Worm (Caenorhabditis elegans) whole organism, L1 larva: ENCODE measurements around the gene T04F8.8.
A peak's percentile ranks its signal among the peaks of the same experiment; 100 is the strongest.

ENCODE experiments used
- C04F5.9 ChIP-seq: sonication (generic microtip); optimal IDR thresholded peaks from 2 replicates; lab custom pipeline; 2016; ENCODE audit warnings: missing genetic modification characterization, missing compliant biosample characterization
- C34B4.2 ChIP-seq: sonication (generic microtip); optimal IDR thresholded peaks from 2 replicates; lab custom pipeline; 2017; ENCODE audit warnings: mild to moderate bottlenecking, missing genetic modification characterization, missing compliant biosample characterization
- blmp-1 ChIP-seq: fragments of 150-350 bp; optimal IDR thresholded peaks from 2 replicates; lab custom pipeline; 2014; ENCODE audit warnings: missing biosample characterization, missing genetic modification characterization
- ces-1 ChIP-seq: fragments of 150-350 bp; optimal IDR thresholded peaks from 2 replicates; lab custom pipeline; 2014; ENCODE audit warnings: missing biosample characterization, missing genetic modification reagents, missing genetic modification characterization
- dsc-1 ChIP-seq: sonication (generic microtip); optimal IDR thresholded peaks from 2 replicates; lab custom pipeline; 2016; ENCODE audit warnings: mild to moderate bottlenecking, missing genetic modification characterization, missing compliant biosample characterization
- efl-1 ChIP-seq, 4 experiments: fragments of 150-350 bp; optimal IDR thresholded peaks in 3 of 4; peaks in 1 of 4; 1 replicate in 1 of 4; 2 replicates in 3 of 4; lab custom pipeline; 2014; ENCODE audit warnings: missing biosample characterization in 2 of 4, missing genetic modification characterization in 2 of 4, missing genetic modification reagents in 2 of 4
- efl-3 ChIP-seq: fragments of 200-800 bp; sonication (Bioruptor generic); optimal IDR thresholded peaks from 2 replicates; lab custom pipeline; 2018; ENCODE audit warnings: mild to moderate bottlenecking, missing genetic modification characterization, missing compliant biosample characterization
- ets-5 ChIP-seq: fragments of 200-800 bp; sonication (Bioruptor generic); IDR thresholded peaks from 2 replicates; pipeline ENCODE4 v1.3.6; 2022; ENCODE audit warnings: missing genetic modification characterization, missing compliant biosample characterization
- fkh-10 ChIP-seq: sonication (generic microtip); optimal IDR thresholded peaks from 2 replicates; lab custom pipeline; 2017; ENCODE audit warnings: missing biosample characterization, missing genetic modification reagents, missing genetic modification characterization
- fos-1 ChIP-seq: fragments of 150-350 bp; optimal IDR thresholded peaks from 2 replicates; lab custom pipeline; 2014; ENCODE audit warnings: missing biosample characterization, missing genetic modification characterization
- hlh-17 ChIP-seq: fragments of 200-800 bp; sonication (Bioruptor generic); optimal IDR thresholded peaks from 2 replicates; lab custom pipeline; 2018; ENCODE audit warnings: missing genetic modification characterization, mild to moderate bottlenecking, missing compliant biosample characterization, moderate library complexity, borderline replicate concordance
- irx-1 ChIP-seq: sonication (generic microtip); optimal IDR thresholded peaks from 2 replicates; lab custom pipeline; 2016; ENCODE audit warnings: missing genetic modification characterization, missing compliant biosample characterization
- jun-1 ChIP-seq: fragments of 150-350 bp; optimal IDR thresholded peaks from 2 replicates; lab custom pipeline; 2014; ENCODE audit warnings: missing biosample characterization, missing genetic modification reagents, missing genetic modification characterization
- lin-14 ChIP-seq: fragments of 200-800 bp; sonication (Bioruptor generic); optimal IDR thresholded peaks from 2 replicates; lab custom pipeline; 2018; ENCODE audit warnings: mild to moderate bottlenecking, missing genetic modification characterization, moderate library complexity, missing compliant biosample characterization
- lin-15B ChIP-seq: fragments of 150-350 bp; sonication (generic microtip); optimal IDR thresholded peaks from 3 replicates; lab custom pipeline; 2014; ENCODE audit warnings: missing biosample characterization, missing genetic modification characterization
- lin-35 ChIP-seq, 2 experiments: fragments of 150-350 bp; optimal IDR thresholded peaks; 2 replicates each; lab custom pipeline; 2014; ENCODE audit warnings: missing biosample characterization in 2 of 2, missing genetic modification characterization in 2 of 2, missing genetic modification reagents in 2 of 2
- lin-39 ChIP-seq: fragments of 150-350 bp; optimal IDR thresholded peaks from 2 replicates; lab custom pipeline; 2014; ENCODE audit warnings: missing biosample characterization, missing genetic modification reagents, missing genetic modification characterization
- lir-3 ChIP-seq: sonication (generic microtip); optimal IDR thresholded peaks from 2 replicates; lab custom pipeline; 2016; ENCODE audit warnings: mild to moderate bottlenecking, missing genetic modification characterization, moderate library complexity, missing compliant biosample characterization; ENCODE audit not compliant: poor library complexity
- mdl-1 ChIP-seq, 2 experiments: fragments of 150-350 bp; optimal IDR thresholded peaks; 2 replicates each; lab custom pipeline; 2014 to 2017; ENCODE audit warnings: missing biosample characterization in 2 of 2, missing genetic modification characterization in 2 of 2, inconsistent platforms in 1 of 2
- mep-1 ChIP-seq: fragments of 150-350 bp; optimal IDR thresholded peaks from 2 replicates; lab custom pipeline; 2014; ENCODE audit warnings: missing biosample characterization, missing genetic modification characterization
- nhr-11 ChIP-seq: fragments of 150-350 bp; optimal IDR thresholded peaks from 2 replicates; lab custom pipeline; 2014; ENCODE audit warnings: missing biosample characterization, missing genetic modification characterization
- nhr-28 ChIP-seq: fragments of 150-350 bp; optimal IDR thresholded peaks from 2 replicates; lab custom pipeline; 2014; ENCODE audit warnings: missing biosample characterization, missing genetic modification characterization
- nhr-85 ChIP-seq: sonication (generic microtip); peaks from one replicate; lab custom pipeline; 2016; ENCODE audit warnings: missing genetic modification characterization, inconsistent platforms, missing compliant biosample characterization
- nhr-90 ChIP-seq: sonication (generic microtip); optimal IDR thresholded peaks from 2 replicates; lab custom pipeline; 2016; ENCODE audit warnings: mild to moderate bottlenecking, missing genetic modification characterization, missing compliant biosample characterization; ENCODE audit not compliant: poor library complexity
- rnt-1 ChIP-seq: sonication (generic microtip); optimal IDR thresholded peaks from 2 replicates; lab custom pipeline; 2016; ENCODE audit warnings: mild to moderate bottlenecking, missing genetic modification characterization, moderate library complexity, missing compliant biosample characterization
- skn-1 ChIP-seq: fragments of 150-350 bp; optimal IDR thresholded peaks from 2 replicates; lab custom pipeline; 2014; ENCODE audit warnings: missing biosample characterization, missing genetic modification characterization
- snpc-4 ChIP-seq: fragments of 150-350 bp; optimal IDR thresholded peaks from 2 replicates; lab custom pipeline; 2014; ENCODE audit warnings: missing biosample characterization, missing genetic modification characterization
- snu-23 ChIP-seq: sonication (generic microtip); optimal IDR thresholded peaks from 2 replicates; lab custom pipeline; 2016; ENCODE audit warnings: missing genetic modification characterization, missing compliant biosample characterization
- sox-4 ChIP-seq: sonication (generic microtip); optimal IDR thresholded peaks from 2 replicates; lab custom pipeline; 2016; ENCODE audit warnings: missing genetic modification characterization, missing compliant biosample characterization
- sup-37 ChIP-seq: fragments of 200-800 bp; sonication (Bioruptor generic); optimal IDR thresholded peaks from 2 replicates; lab custom pipeline; 2018; ENCODE audit warnings: mild to moderate bottlenecking, missing genetic modification characterization, missing compliant biosample characterization
- tbx-2 ChIP-seq: sonication (generic microtip); optimal IDR thresholded peaks from 2 replicates; lab custom pipeline; 2016; ENCODE audit warnings: missing genetic modification characterization, missing compliant biosample characterization
- unc-62 ChIP-seq: fragments of 150-350 bp; optimal IDR thresholded peaks from 2 replicates; lab custom pipeline; 2014; ENCODE audit warnings: missing biosample characterization, missing genetic modification reagents, missing genetic modification characterization
- zip-4 ChIP-seq: fragments of 200-800 bp; sonication (Bioruptor generic); optimal IDR thresholded peaks from 2 replicates; lab custom pipeline; 2018; ENCODE audit warnings: mild to moderate bottlenecking, missing genetic modification characterization, moderate library complexity, missing compliant biosample characterization
- ztf-4 ChIP-seq: fragments of 150-350 bp; optimal IDR thresholded peaks from 2 replicates; lab custom pipeline; 2014; ENCODE audit warnings: missing biosample characterization, missing genetic modification characterization

The T04F8.8 gene

DNA sequence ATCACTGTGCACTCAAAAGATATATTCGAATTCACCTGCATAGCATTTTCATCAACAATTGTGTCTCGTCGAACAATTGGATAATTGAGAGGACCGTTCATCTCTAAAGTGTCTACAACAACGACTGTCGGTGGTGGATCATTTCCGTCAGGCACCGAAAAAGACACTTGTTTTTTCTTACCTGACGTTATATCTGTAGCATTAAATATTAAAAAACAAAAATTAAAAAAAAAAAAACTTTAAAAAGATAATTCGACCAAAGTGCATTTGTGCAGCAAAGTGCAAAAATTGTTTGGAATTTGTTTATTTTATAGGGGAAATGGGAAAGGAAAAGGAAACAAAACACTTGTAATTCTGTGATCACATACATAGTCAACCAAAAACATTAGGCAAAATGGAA, 20.3 kb upstream of the T04F8.8 start, which contains the start of gene twk-44:
twk-44 (minus strand) TSS at position 101 of the 400 bp plus-strand sequence.
- TF ChIP-seq tbx-2 (no peak), hlh-17 (GFP tag; lab: Kevin White, UChicago) (no peak), snpc-4 (tag; lab: Kevin White, UChicago) (no peak), C34B4.2 (tag; lab: Kevin White, UChicago) (no peak), lin-39 (no peak), mdl-1 (tag; optimal IDR thresholded peaks at IDR 0.05; lab: Kevin White, UChicago) (no peak), irx-1 (tag; lab: Kevin White, UChicago) (no peak), zip-4 (no peak), snu-23 (no peak), nhr-85 (tag; lab: Kevin White, UChicago) (no peak), lin-35 (GFP tag; optimal IDR thresholded peaks at IDR 0.05; lab: Kevin White, UChicago) (no peak), dsc-1 (tag; lab: Kevin White, UChicago) (no peak), efl-3 (no peak), jun-1 (tag; lab: Kevin White, UChicago) (no peak)

DNA sequence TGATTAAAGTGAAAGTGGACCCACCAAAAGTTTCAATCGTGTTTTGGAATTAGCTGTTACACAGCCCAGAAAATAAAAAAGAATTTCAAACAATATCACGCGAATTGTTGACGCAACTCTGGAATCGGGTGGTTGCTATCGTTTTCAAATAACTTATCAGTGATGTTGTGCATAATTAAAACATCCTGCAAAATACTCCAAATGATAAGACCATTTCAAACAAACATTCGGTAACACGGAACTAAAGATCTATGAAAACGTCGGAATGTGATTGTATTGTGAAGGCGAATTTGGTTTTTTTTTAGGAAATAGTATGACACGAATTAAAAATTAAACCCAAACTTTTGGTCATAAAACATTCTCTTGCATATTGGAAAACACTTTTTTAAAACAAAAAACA, 18.7 kb upstream of the T04F8.8 start, which contains the start of gene spp-30:
spp-30 (minus strand) TSS at position 101 of the 400 bp plus-strand sequence.
- TF ChIP-seq sup-37 (GFP tag; lab: Kevin White, UChicago), result no peak
- no peak for TF ChIP-seq ztf-4 (tag; lab: Kevin White, UChicago)

DNA sequence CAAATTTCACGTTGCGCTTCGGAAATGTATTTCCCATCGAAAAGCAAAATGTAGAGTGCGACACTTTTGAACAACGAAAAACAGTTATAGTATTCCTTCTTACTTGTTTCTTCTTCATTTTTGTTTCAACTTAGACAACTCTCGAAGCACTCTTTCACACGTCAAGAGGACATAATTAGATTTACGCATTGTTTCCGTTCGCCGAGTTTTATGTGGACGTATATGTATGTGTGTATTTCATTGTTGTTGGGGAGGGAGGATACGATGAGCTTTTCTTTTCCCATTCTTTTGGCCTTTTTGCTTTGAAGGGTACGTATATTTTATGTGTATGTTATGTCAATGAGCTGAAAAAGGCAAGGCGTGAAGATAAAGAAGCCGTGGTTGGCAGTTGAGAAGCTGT, 16.8 kb upstream of the T04F8.8 start:
- TF ChIP-seq lin-14 (GFP tag; lab: Kevin White, UChicago), result peak; percentile 27
- TF ChIP-seq nhr-90 (tag; lab: Kevin White, UChicago), result no peak
- TF ChIP-seq fkh-10 (GFP tag; lab: Kevin White, UChicago), result peak; percentile 60
- TF ChIP-seq unc-62 (GFP tag; lab: Kevin White, UChicago), result no peak
- no peak for TF ChIP-seq sox-4 (tag; lab: Kevin White, UChicago)

DNA sequence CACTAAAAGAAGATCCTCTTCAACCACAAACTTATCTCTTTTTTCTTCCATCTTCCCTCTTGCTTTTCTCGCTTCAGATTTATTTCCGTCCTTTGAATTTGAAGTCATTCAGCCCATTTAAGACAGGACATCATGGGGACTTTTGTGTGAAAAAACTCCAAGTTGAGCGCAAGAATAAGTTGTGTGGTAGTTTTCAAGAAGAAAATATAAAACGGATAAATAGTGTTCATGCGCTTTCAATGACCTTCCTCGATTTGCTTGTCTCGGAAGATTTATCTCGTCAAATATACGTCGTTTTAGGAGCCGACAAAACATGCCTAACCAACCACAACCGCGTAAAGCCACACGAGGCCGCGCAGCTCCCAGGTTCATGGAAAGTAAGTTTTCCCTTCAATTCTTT, 15.2 kb upstream of the T04F8.8 start, which contains the start of gene sto-6:
sto-6 (plus strand) TSS at position 301 of the 400 bp plus-strand sequence.
- TF ChIP-seq mep-1 (no peak), nhr-85 (tag; lab: Kevin White, UChicago) (peak; percentile 24), fkh-10 (GFP tag; lab: Kevin White, UChicago) (no peak)

DNA sequence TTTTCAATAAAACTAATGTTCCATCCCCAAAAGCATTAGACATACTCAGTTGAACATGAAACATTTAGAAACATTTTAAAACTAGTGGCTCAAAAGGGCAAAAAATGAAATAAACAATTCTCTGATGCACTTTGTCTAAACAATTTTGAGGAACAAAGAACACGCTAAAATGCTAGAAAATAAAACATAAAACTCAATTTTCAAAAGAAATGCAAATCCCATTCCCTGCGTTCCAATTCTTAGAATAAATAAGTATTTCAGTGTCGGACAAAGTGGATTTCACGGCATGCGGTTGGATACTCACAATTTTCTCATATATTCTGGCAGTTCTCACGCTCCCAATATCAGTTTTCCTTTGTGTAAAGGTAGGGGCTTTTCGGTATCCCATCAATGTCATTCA, 14.0 kb upstream of the T04F8.8 start:
- TF ChIP-seq skn-1 (tag; lab: Kevin White, UChicago) (no peak), ets-5 (GFP tag; lab: Robert Waterston, UW) (no peak), ces-1 (GFP tag; lab: Kevin White, UChicago) (no peak), lin-15B (tag; lab: Kevin White, UChicago) (no peak), jun-1 (tag; lab: Kevin White, UChicago) (no peak), fos-1 (tag; lab: Kevin White, UChicago) (no peak), C04F5.9 (tag; lab: Kevin White, UChicago) (no peak), mdl-1 (tag; optimal IDR thresholded peaks at IDR 0.05; lab: Kevin White, UChicago) (no peak), efl-1 (optimal IDR thresholded peaks at IDR 0.05; lab: Kevin White, UChicago) (no peak), efl-1 (GFP tag; optimal IDR thresholded peaks at IDR 0.05 in 1 of 2; lab: Kevin White, UChicago) (no peak), nhr-11 (tag; lab: Kevin White, UChicago) (no peak), nhr-28 (tag; lab: Kevin White, UChicago) (no peak), rnt-1 (tag; lab: Kevin White, UChicago) (no peak), lir-3 (no peak), blmp-1 (no peak)
- TF ChIP-seq, all 84 proteins: peak for 0
